Fruit fly (Drosophila melanogaster): ENCODE results near the gene Gr89a.

- TF ChIP-seq h (optimal IDR thresholded peaks at IDR 0.05) (no peak), Myc (optimal IDR thresholded peaks at IDR 0.05) (no peak), psq (optimal IDR thresholded peaks at IDR 0.05) (no peak), insv (optimal IDR thresholded peaks at IDR 0.05) (no peak), ttk (optimal IDR thresholded peaks at IDR 0.05) (no peak), Sin3A (optimal IDR thresholded peaks at IDR 0.05) (no peak)
These were observed 19.4 kb upstream of the Gr89a start for dm6 chr3R:16518150-16518662.

All from Kc167 (cell line).